Worm (Caenorhabditis elegans): Measurements from ENCODE around the gene R02F11.2.

DNA sequence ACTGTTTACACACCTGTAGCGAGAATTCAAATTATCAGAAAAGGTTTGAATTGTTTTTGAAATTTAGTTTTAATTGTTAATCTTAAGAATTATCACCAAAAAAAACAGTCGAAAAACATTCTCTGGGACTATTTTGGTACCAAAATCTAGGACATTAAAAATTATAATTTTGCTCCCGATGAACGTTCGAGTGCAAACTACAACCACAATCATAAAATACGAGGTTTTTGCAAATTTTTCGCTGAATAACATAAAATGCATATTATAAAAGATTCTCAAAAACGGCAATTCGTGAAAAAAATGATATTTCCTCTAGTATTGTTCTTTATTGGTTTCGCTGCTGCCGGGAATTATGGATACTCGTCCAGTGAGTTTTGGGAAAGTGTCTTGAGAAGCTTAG lies 4.0 kb upstream of the R02F11.2 start, which contains the start of gene R02F11.12:
- TF ChIP-seq nhr-12 (tag; optimal IDR thresholded peaks at IDR 0.05) (no peak), lin-13 (tag; optimal IDR thresholded peaks at IDR 0.05) (no peak), unc-120 (tag; optimal IDR thresholded peaks at IDR 0.05; ENCODE audit: poor library complexity, severe bottlenecking) (no peak), unc-62 (GFP tag; optimal IDR thresholded peaks at IDR 0.05) (no peak), ces-1 (GFP tag; optimal IDR thresholded peaks at IDR 0.05) (no peak), nhr-76 (tag; optimal IDR thresholded peaks at IDR 0.05) (no peak), ztf-11 (tag; optimal IDR thresholded peaks at IDR 0.05) (no peak), elt-3 (tag; optimal IDR thresholded peaks at IDR 0.05) (no peak), pha-4 (tag; optimal IDR thresholded peaks at IDR 0.05) (no peak), drap-1 (GFP tag; optimal IDR thresholded peaks at IDR 0.05) (no peak), elt-1 (tag; optimal IDR thresholded peaks at IDR 0.05; ENCODE audit: borderline replicate concordance, insufficient read depth) (no peak)
